Worm (Caenorhabditis elegans): ENCODE results near the gene gon-1.

gon-1 gene

DNA sequence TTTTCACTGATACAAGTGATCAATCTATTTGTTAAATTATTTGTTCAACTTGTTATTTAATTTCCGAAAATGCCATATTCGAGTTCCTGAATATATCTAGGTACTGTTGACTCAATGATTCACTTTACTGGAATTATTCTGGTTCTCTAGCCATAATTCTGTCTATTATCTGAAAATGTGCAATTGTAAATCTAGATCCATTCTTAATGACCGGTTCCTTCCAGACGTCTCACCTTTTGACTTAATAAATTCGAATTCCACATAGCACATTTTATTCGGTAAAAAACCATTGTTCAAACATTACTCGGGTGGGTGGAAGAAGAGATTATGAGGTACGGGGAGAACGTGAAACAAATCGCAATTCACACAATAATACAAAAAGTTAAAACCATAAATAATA, 36.2 kb upstream of the gon-1 start:
- no peak for TF ChIP-seq nhr-232 (tag; optimal IDR thresholded peaks at IDR 0.05)
- TF ChIP-seq nfya-1 (tag; optimal IDR thresholded peaks at IDR 0.05), result no peak
- no peak for TF ChIP-seq tbx-7 (tag; optimal IDR thresholded peaks at IDR 0.05)
- no peak for TF ChIP-seq pros-1 (tag; optimal IDR thresholded peaks at IDR 0.05)
- TF ChIP-seq pqm-1 (tag; optimal IDR thresholded peaks at IDR 0.05), result no peak
- no peak for TF ChIP-seq ama-1 (optimal IDR thresholded peaks at IDR 0.05)
- TF ChIP-seq lin-11 (tag; optimal IDR thresholded peaks at IDR 0.05), result no peak
- TF ChIP-seq pag-3 (tag; optimal IDR thresholded peaks at IDR 0.05; ENCODE audit: borderline replicate concordance), result no peak
- no peak for TF ChIP-seq sdc-2 (tag; optimal IDR thresholded peaks at IDR 0.05)
- TF ChIP-seq K09A11.1 (tag; optimal IDR thresholded peaks at IDR 0.05; ENCODE audit: insufficient read depth), result no peak

DNA sequence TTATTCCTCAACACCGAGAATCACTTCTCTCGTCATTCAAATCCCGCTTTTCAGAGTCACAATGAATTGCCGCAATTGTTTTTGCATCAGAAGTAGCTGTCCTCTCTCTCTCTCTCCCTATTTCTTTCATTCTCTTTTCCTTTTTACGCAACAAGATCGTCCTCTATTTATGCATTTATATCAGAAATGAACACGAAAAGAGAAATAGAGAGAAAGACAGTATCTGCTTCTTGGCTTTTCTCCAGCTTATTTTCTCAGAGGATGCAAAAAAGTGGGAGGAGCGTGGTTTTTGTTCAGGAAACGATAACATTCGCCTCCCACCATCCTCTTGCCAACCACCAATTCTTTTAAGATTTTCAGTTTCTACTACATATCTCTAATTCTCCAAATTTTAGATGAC, 29.7 kb upstream of the gon-1 start, which contains the start of gene mam-2:
Gene mam-2, plus strand, starts transcription at position 301 of the 400 bp plus-strand sequence.
- TF ChIP-seq C38D4.7 (GFP tag; optimal IDR thresholded peaks at IDR 0.05) (no peak), ceh-22 (tag; optimal IDR thresholded peaks at IDR 0.05) (no peak), rnt-1 (tag; optimal IDR thresholded peaks at IDR 0.05) (no peak), ceh-24 (tag; optimal IDR thresholded peaks at IDR 0.05) (no peak), ceh-48 (tag; optimal IDR thresholded peaks at IDR 0.05) (no peak), syd-9 (tag; optimal IDR thresholded peaks at IDR 0.05) (no peak), zip-5 (tag; optimal IDR thresholded peaks at IDR 0.05) (no peak), sox-4 (tag; optimal IDR thresholded peaks at IDR 0.05) (no peak), madf-2 (tag; optimal IDR thresholded peaks at IDR 0.05) (no peak), dve-1 (tag; optimal IDR thresholded peaks at IDR 0.05) (no peak), ceh-2 (tag; optimal IDR thresholded peaks at IDR 0.05) (no peak), pax-1 (tag; optimal IDR thresholded peaks at IDR 0.05) (no peak), ztf-16 (tag; optimal IDR thresholded peaks at IDR 0.05) (no peak), hlh-30 (tag; optimal IDR thresholded peaks at IDR 0.05; ENCODE audit: insufficient read depth) (no peak), lim-6 (tag; optimal IDR thresholded peaks at IDR 0.05) (no peak)

DNA sequence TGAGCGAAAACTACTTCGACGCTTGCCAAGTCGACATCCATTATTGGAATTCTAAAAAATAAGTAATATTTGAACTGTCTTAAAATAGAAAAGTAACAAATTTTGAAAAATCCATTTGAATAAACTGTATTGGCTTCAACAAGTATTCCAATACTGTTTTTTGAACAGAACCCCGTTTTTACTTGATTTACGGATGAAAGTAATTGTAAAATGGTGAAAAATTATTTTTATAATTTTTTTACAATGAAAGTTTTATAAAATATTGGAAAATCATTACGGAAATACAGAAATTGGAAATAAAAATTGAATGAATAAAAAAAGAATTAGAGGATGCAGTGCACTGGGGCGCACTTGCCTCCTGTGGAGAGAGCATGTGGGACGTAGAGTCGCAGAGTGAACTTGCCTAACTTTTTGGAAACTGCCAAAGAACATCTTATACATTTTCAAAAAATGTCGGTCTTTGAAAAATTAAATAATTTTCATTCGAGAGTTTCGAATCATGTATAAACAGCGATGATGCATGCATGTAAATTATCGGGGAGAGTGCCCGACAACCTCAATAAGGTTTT, 29.1 kb upstream of the gon-1 start, which contains the start of gene rrp-1:
Gene rrp-1, minus strand, starts transcription at position 51 of the 569 bp plus-strand sequence.
- TF ChIP-seq npax-4 (tag; optimal IDR thresholded peaks at IDR 0.05) (no peak), sdc-2 (tag; optimal IDR thresholded peaks at IDR 0.05) (no peak), C08G9.2 (tag; optimal IDR thresholded peaks at IDR 0.05) (no peak), ceh-31 (tag; optimal IDR thresholded peaks at IDR 0.05) (no peak), odd-2 (tag; optimal IDR thresholded peaks at IDR 0.05) (no peak), ets-4 (tag; optimal IDR thresholded peaks at IDR 0.05) (no peak)

DNA sequence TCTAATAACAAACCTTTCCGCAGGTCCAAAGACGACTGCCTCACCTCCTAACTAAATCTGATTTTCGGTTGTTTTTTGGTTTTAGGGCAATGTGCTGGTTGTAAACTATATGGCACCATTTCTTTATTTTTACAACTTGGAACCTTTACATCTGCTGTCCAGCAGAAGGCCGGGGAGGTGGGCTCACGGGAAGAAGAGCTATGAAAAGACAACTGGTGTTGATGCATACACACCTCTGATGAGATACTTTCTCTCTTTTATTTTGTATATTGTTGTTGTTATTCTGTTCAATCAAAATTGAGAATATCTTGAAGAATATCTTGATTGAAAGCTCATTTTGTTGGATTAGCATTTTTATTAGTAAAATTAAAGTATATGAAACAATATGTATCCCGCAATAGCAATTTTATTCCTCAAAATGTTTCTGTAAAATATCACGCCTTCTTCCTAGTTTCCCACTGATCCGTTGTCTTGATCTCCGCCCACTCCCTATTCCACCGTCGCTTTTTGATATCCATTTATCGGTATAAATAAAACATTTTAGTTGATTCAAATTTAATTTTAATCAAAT, 24.5 kb upstream of the gon-1 start, which contains the start of gene dhp-2:
Gene dhp-2, plus strand, starts transcription at position 521 of the 571 bp plus-strand sequence.
- TF ChIP-seq ceh-9 (tag; optimal IDR thresholded peaks at IDR 0.05) (no peak), C38D4.7 (GFP tag; optimal IDR thresholded peaks at IDR 0.05) (no peak), ceh-24 (tag; optimal IDR thresholded peaks at IDR 0.05) (no peak), ama-1 (optimal IDR thresholded peaks at IDR 0.05) (no peak), K02D7.2 (tag; optimal IDR thresholded peaks at IDR 0.05) (no peak), hlh-15 (tag; optimal IDR thresholded peaks at IDR 0.05) (no peak), ceh-31 (tag; optimal IDR thresholded peaks at IDR 0.05) (no peak), ceh-48 (tag; optimal IDR thresholded peaks at IDR 0.05) (no peak), ceh-14 (tag; optimal IDR thresholded peaks at IDR 0.05) (no peak), elt-2 (tag; optimal IDR thresholded peaks at IDR 0.05) (no peak), T23F11.4 (GFP tag; optimal IDR thresholded peaks at IDR 0.05) (no peak), ceh-34 (tag; optimal IDR thresholded peaks at IDR 0.05) (no peak), Y22D7AL.16 (tag; optimal IDR thresholded peaks at IDR 0.05) (no peak), mec-3 (tag; optimal IDR thresholded peaks at IDR 0.05; ENCODE audit: borderline replicate concordance) (no peak), ceh-6 (GFP tag; optimal IDR thresholded peaks at IDR 0.05) (no peak)

Measured in whole organism, late embryonic.